Fruit fly (Drosophila melanogaster) whole organism, embryonic: ENCODE results near the gene mthl14.

Experiments used
- CG11456 ChIP-seq: fragments of 200-800 bp; sonication (Bioruptor generic); IDR thresholded peaks from 3 replicates; pipeline ENCODE4 v1.3.6; 2022; ENCODE audit warnings: missing biosample characterization, missing genetic modification characterization
- CG1233 ChIP-seq: fragments of 200-800 bp; sonication (Bioruptor generic); optimal IDR thresholded peaks from 4 replicates; lab custom pipeline; 2018; ENCODE audit warnings: missing biosample characterization, mild to moderate bottlenecking, missing genetic modification characterization
- CG13894 ChIP-seq: fragments of 200-800 bp; sonication (Bioruptor generic); optimal IDR thresholded peaks from 3 replicates; lab custom pipeline; 2018; ENCODE audit warnings: missing biosample characterization, mild to moderate bottlenecking, missing genetic modification characterization, moderate library complexity
- CG14014 ChIP-seq: fragments of 200-800 bp; sonication (Bioruptor generic); IDR thresholded peaks from 2 replicates; pipeline ENCODE4 v1.3.6; 2022; ENCODE audit warnings: missing biosample characterization, missing genetic modification characterization
- CG1529 ChIP-seq: fragments of 200-800 bp; sonication (Bioruptor generic); optimal IDR thresholded peaks from 3 replicates; lab custom pipeline; 2018; ENCODE audit warnings: missing biosample characterization, missing genetic modification characterization
- CG18011 ChIP-seq: fragments of 200-800 bp; sonication (Bioruptor generic); optimal IDR thresholded peaks from 2 replicates; lab custom pipeline; 2017; ENCODE audit warnings: missing biosample characterization, missing genetic modification characterization, mild to moderate bottlenecking, moderate library complexity, missing genotype
- CG2116 ChIP-seq: fragments of 200-800 bp; sonication (Bioruptor generic); optimal IDR thresholded peaks from 3 replicates; lab custom pipeline; 2018; ENCODE audit warnings: missing biosample characterization, mild to moderate bottlenecking, missing genetic modification characterization
- CG31441 ChIP-seq: fragments of 200-800 bp; sonication (Bioruptor generic); IDR thresholded peaks from 2 replicates; pipeline ENCODE4 v1.3.6; 2022; ENCODE audit warnings: missing biosample characterization, missing genetic modification characterization
- CG32532 ChIP-seq: fragments of 200-800 bp; sonication (Bioruptor generic); IDR thresholded peaks from 2 replicates; pipeline ENCODE4 v1.3.6; 2022; ENCODE audit warnings: missing biosample characterization, missing genetic modification characterization
- CG3281 ChIP-seq: fragments of 200-800 bp; sonication (Bioruptor generic); optimal IDR thresholded peaks from 3 replicates; lab custom pipeline; 2017; ENCODE audit warnings: missing biosample characterization, mild to moderate bottlenecking, missing genetic modification characterization
- CG4360 ChIP-seq: fragments of 200-800 bp; sonication (Bioruptor generic); IDR thresholded peaks from 2 replicates; pipeline ENCODE4 v1.3.6; 2022; ENCODE audit warnings: missing biosample characterization, missing genetic modification characterization
- CG4854 ChIP-seq: fragments of 200-800 bp; sonication (Bioruptor generic); optimal IDR thresholded peaks from 2 replicates; lab custom pipeline; 2016; ENCODE audit warnings: missing biosample characterization, missing genetic modification characterization, inconsistent platforms
- CG5245 ChIP-seq: fragments of 200-800 bp; sonication (Bioruptor generic); optimal IDR thresholded peaks from 3 replicates; lab custom pipeline; 2016; ENCODE audit warnings: missing biosample characterization, missing genetic modification characterization
- CG9215 ChIP-seq: fragments of 200-800 bp; sonication (Bioruptor generic); IDR thresholded peaks from 2 replicates; pipeline ENCODE4 v1.3.6; 2022; ENCODE audit warnings: missing biosample characterization, missing genetic modification characterization
- CHES-1-like ChIP-seq: fragments of 200-800 bp; sonication (Bioruptor generic); optimal IDR thresholded peaks from 2 replicates; lab custom pipeline; 2016; ENCODE audit warnings: missing biosample characterization, missing genetic modification characterization
- Fer3 ChIP-seq: fragments of 200-800 bp; sonication (Bioruptor generic); optimal IDR thresholded peaks from 2 replicates; lab custom pipeline; 2018; ENCODE audit warnings: missing biosample characterization, mild to moderate bottlenecking, missing genetic modification characterization, moderate library complexity
- HLHmδ ChIP-seq: fragments of 200-800 bp; sonication (Bioruptor generic); optimal IDR thresholded peaks from 2 replicates; lab custom pipeline; 2018; ENCODE audit warnings: missing biosample characterization, mild to moderate bottlenecking, missing genetic modification characterization, moderate library complexity
- Hand ChIP-seq: fragments of 200-800 bp; sonication (Bioruptor generic); optimal IDR thresholded peaks from 2 replicates; lab custom pipeline; 2017; ENCODE audit warnings: mild to moderate bottlenecking, missing biosample characterization, missing genetic modification reagents, missing genetic modification characterization
- Meics ChIP-seq: fragments of 200-800 bp; sonication (Bioruptor generic); optimal IDR thresholded peaks from 2 replicates; lab custom pipeline; 2017; ENCODE audit warnings: missing biosample characterization, mild to moderate bottlenecking, missing genetic modification characterization
- Oli ChIP-seq: fragments of 200-800 bp; sonication (Bioruptor generic); optimal IDR thresholded peaks from 2 replicates; lab custom pipeline; 2018; ENCODE audit warnings: missing biosample characterization, mild to moderate bottlenecking, missing genetic modification characterization, moderate library complexity
- Opbp ChIP-seq: fragments of 200-800 bp; sonication (Bioruptor generic); IDR thresholded peaks from 3 replicates; pipeline ENCODE4 v1.3.6; 2022; ENCODE audit warnings: missing biosample characterization, missing genetic modification characterization; ENCODE audit not compliant: partially characterized antibody
- Rfx ChIP-seq: fragments of 200-800 bp; sonication (Bioruptor generic); IDR thresholded peaks from 2 replicates; pipeline ENCODE4 v1.3.6; 2022; ENCODE audit warnings: missing biosample characterization, missing genetic modification characterization
- Side ChIP-seq: fragments of 200-800 bp; sonication (Bioruptor generic); optimal IDR thresholded peaks from 2 replicates; lab custom pipeline; 2016; ENCODE audit warnings: missing biosample characterization, missing genetic modification characterization
- Six4 ChIP-seq: fragments of 200-800 bp; sonication (Bioruptor generic); optimal IDR thresholded peaks from 2 replicates; lab custom pipeline; 2016; ENCODE audit warnings: missing biosample characterization, missing genetic modification characterization
- az2 ChIP-seq: fragments of 200-800 bp; sonication (Bioruptor generic); optimal IDR thresholded peaks from 3 replicates; lab custom pipeline; 2016; ENCODE audit warnings: missing biosample characterization, missing genetic modification characterization
- br ChIP-seq: fragments of >200 bp; optimal IDR thresholded peaks from 2 replicates; lab custom pipeline; 2017
- btn ChIP-seq: fragments of 200-800 bp; sonication (Bioruptor generic); optimal IDR thresholded peaks from 2 replicates; lab custom pipeline; 2016; ENCODE audit warnings: missing biosample characterization, missing genetic modification characterization
- crp ChIP-seq, 2 experiments: fragments of 200-800 bp; sonication (Bioruptor generic); optimal IDR thresholded peaks; 2 replicates in 1 of 2; 3 replicates in 1 of 2; lab custom pipeline; 2017; ENCODE audit warnings: missing biosample characterization in 2 of 2, missing genetic modification characterization in 2 of 2, mild to moderate bottlenecking in 1 of 2, moderate library complexity in 1 of 2
- dmrt11E ChIP-seq: fragments of 200-800 bp; sonication (Bioruptor generic); optimal IDR thresholded peaks from 3 replicates; lab custom pipeline; 2018; ENCODE audit warnings: missing biosample characterization, mild to moderate bottlenecking, missing genetic modification characterization, moderate library complexity
- eve ChIP-seq, 2 experiments: fragments of >200 bp; optimal IDR thresholded peaks; 2 replicates each; lab custom pipeline; 2017; ENCODE audit warnings: missing biosample characterization in 2 of 2, missing genetic modification characterization in 2 of 2
- fd102C ChIP-seq: fragments of 200-800 bp; sonication (Bioruptor generic); optimal IDR thresholded peaks from 2 replicates; lab custom pipeline; 2018; ENCODE audit warnings: missing biosample characterization, mild to moderate bottlenecking, missing genetic modification characterization, moderate library complexity
- fru ChIP-seq: fragments of >200 bp; optimal IDR thresholded peaks from 2 replicates; lab custom pipeline; 2017
- gt ChIP-seq: fragments of 200-800 bp; sonication (Bioruptor generic); IDR thresholded peaks from 2 replicates; pipeline ENCODE4 v1.3.6; 2022; ENCODE audit warnings: missing biosample characterization, missing genetic modification characterization
- hbn ChIP-seq: fragments of 200-800 bp; sonication (Bioruptor generic); IDR thresholded peaks from 2 replicates; pipeline ENCODE4 v1.3.6; 2022; ENCODE audit warnings: missing biosample characterization, missing genetic modification characterization; ENCODE audit not compliant: partially characterized antibody
- ind ChIP-seq: fragments of 200-800 bp; sonication (Bioruptor generic); optimal IDR thresholded peaks from 3 replicates; lab custom pipeline; 2016; ENCODE audit warnings: missing biosample characterization, missing genetic modification characterization
- inv ChIP-seq: fragments of 200-800 bp; sonication (Bioruptor generic); IDR thresholded peaks from 2 replicates; pipeline ENCODE4 v1.3.6; 2022; ENCODE audit warnings: missing biosample characterization, missing genetic modification characterization; ENCODE audit not compliant: partially characterized antibody
- jing ChIP-seq: fragments of 200-800 bp; sonication (Bioruptor generic); optimal IDR thresholded peaks from 2 replicates; lab custom pipeline; 2018; ENCODE audit warnings: missing biosample characterization, mild to moderate bottlenecking, missing genetic modification characterization
- knrl ChIP-seq: fragments of 200-800 bp; sonication (Bioruptor generic); IDR thresholded peaks from 3 replicates; pipeline ENCODE4 v1.3.6; 2022; ENCODE audit warnings: missing biosample characterization, missing genetic modification characterization; ENCODE audit not compliant: partially characterized antibody
- luna ChIP-seq: fragments of 200-800 bp; sonication (Bioruptor generic); optimal IDR thresholded peaks from 2 replicates; lab custom pipeline; 2016; ENCODE audit warnings: missing biosample characterization, missing genetic modification characterization
- maf-S ChIP-seq: fragments of 200-800 bp; sonication (Bioruptor generic); optimal IDR thresholded peaks from 2 replicates; lab custom pipeline; 2016; ENCODE audit warnings: missing biosample characterization, missing genetic modification characterization
- odd ChIP-seq: fragments of 200-800 bp; sonication (Bioruptor generic); optimal IDR thresholded peaks from 2 replicates; lab custom pipeline; 2017; ENCODE audit warnings: missing biosample characterization, mild to moderate bottlenecking, missing genetic modification characterization
- salm ChIP-seq: fragments of 200-800 bp; sonication (Bioruptor generic); optimal IDR thresholded peaks from 2 replicates; lab custom pipeline; 2018; ENCODE audit warnings: missing biosample characterization, mild to moderate bottlenecking, missing genetic modification characterization
- sc ChIP-seq, 3 experiments: fragments of >200 bp in 2 of 3; fragments of 200-800 bp in 1 of 3; sonication (Bioruptor generic) in 1 of 3; optimal IDR thresholded peaks; 2 replicates in 2 of 3; 3 replicates in 1 of 3; lab custom pipeline; 2017; ENCODE audit warnings: mild to moderate bottlenecking in 1 of 3, missing biosample characterization in 1 of 3, missing genetic modification characterization in 1 of 3, missing genetic modification reagents in 1 of 3
- sens-2 ChIP-seq: fragments of 200-800 bp; sonication (Bioruptor generic); IDR thresholded peaks from 2 replicates; pipeline ENCODE4 v1.3.6; 2022; ENCODE audit warnings: missing biosample characterization, missing genetic modification characterization
- sisA ChIP-seq: fragments of 200-800 bp; sonication (Bioruptor generic); IDR thresholded peaks from 2 replicates; pipeline ENCODE4 v1.3.6; 2022; ENCODE audit warnings: missing biosample characterization, missing genetic modification characterization
- slp2 ChIP-seq: fragments of 200-800 bp; sonication (Bioruptor generic); optimal IDR thresholded peaks from 2 replicates; lab custom pipeline; 2016; ENCODE audit warnings: missing biosample characterization, missing genetic modification characterization
- sr ChIP-seq: fragments of 200-800 bp; sonication (Bioruptor generic); IDR thresholded peaks from 3 replicates; pipeline ENCODE4 v1.3.6; 2022; ENCODE audit warnings: missing biosample characterization, missing genetic modification characterization
- vnd ChIP-seq: fragments of 200-800 bp; sonication (Bioruptor generic); IDR thresholded peaks from 3 replicates; pipeline ENCODE4 v1.3.6; 2022; ENCODE audit warnings: missing biosample characterization, missing genetic modification characterization; ENCODE audit not compliant: partially characterized antibody
- wdn ChIP-seq: fragments of 200-800 bp; sonication (Bioruptor generic); IDR thresholded peaks from 2 replicates; pipeline ENCODE4 v1.3.6; 2022; ENCODE audit warnings: missing biosample characterization, missing genetic modification characterization

The mthl14 gene

dm6 chr3L:223019-223902 lies 24.0 kb upstream of the mthl14 start, which contains the start of the genes pyx and CG33229 (continued):
- TF ChIP-seq az2 (GFP tag; lab: Kevin White, UChicago) (peak; percentile 87), Opbp (GFP tag; lab: Robert Waterston, UW) (no peak), br (lab: Kevin White, UChicago) (no peak), maf-S (peak; percentile 70), Hand (GFP tag; lab: Kevin White, UChicago) (peak; percentile 63), ind (peak; percentile 89), CG2116 (peak; percentile 61), CG3281 (GFP tag; lab: Kevin White, UChicago) (peak; percentile 81), HLHmδ (no peak), sr (GFP tag; lab: Robert Waterston, UW) (no peak), CG11456 (GFP tag; lab: Robert Waterston, UW) (peak; percentile 92), eve (GFP tag; optimal IDR thresholded peaks at IDR 0.05; lab: Kevin White, UChicago) (no peak), CG14014 (GFP tag; lab: Robert Waterston, UW) (peak; percentile 80), fd102C (no peak), Rfx (GFP tag; lab: Robert Waterston, UW) (peak; percentile 94), salm (tag; lab: Kevin White, UChicago) (peak; percentile 28), CG13894 (tag; lab: Kevin White, UChicago) (peak; percentile 88), CG18011 (GFP tag; lab: Kevin White, UChicago) (peak; percentile 57), fru (lab: Kevin White, UChicago) (no peak), hbn (GFP tag; lab: Robert Waterston, UW) (no peak), gt (GFP tag; lab: Robert Waterston, UW) (no peak; the same call in 1 of the 2 replicates), CG1529 (GFP tag; lab: Kevin White, UChicago) (peak; percentile 47), knrl (no peak), vnd (GFP tag; lab: Robert Waterston, UW) (no peak), CG4854 (GFP tag; lab: Kevin White, UChicago) (peak; percentile 80), Fer3 (tag; lab: Kevin White, UChicago) (peak; percentile 86), CG31441 (GFP tag; lab: Robert Waterston, UW) (peak; percentile 80; the same call in 1 of the 2 replicates), sens-2 (GFP tag; lab: Robert Waterston, UW) (peak; percentile 60), Side (peak; percentile 57), Oli (tag; lab: Kevin White, UChicago) (peak; percentile 87), CHES-1-like (GFP tag; lab: Kevin White, UChicago) (peak; percentile 85), btn (peak; percentile 35), odd (GFP tag; lab: Kevin White, UChicago) (peak; percentile 45), luna (GFP tag; lab: Kevin White, UChicago) (peak; percentile 38), CG9215 (GFP tag; lab: Robert Waterston, UW) (peak; percentile 87), crp (GFP tag; optimal IDR thresholded peaks at IDR 0.05; lab: Kevin White, UChicago) (peak in 1 of 2 experiments; percentile 30), slp2 (GFP tag; lab: Kevin White, UChicago) (peak; percentile 69), CG4360 (GFP tag; lab: Robert Waterston, UW) (no peak), sc (optimal IDR thresholded peaks at IDR 0.05; lab: Kevin White, UChicago) (no peak), sc (GFP tag; optimal IDR thresholded peaks at IDR 0.05; lab: Kevin White, UChicago) (peak; percentile 75), Six4 (GFP tag; lab: Kevin White, UChicago) (peak; percentile 78), CG5245 (GFP tag; lab: Kevin White, UChicago) (peak; percentile 41), CG1233 (peak; percentile 85), jing (GFP tag; lab: Kevin White, UChicago) (no peak), wdn (GFP tag; lab: Robert Waterston, UW) (peak; percentile 75), Meics (GFP tag; lab: Kevin White, UChicago) (peak; percentile 89), dmrt11E (tag; lab: Kevin White, UChicago) (peak; percentile 68), sisA (GFP tag; lab: Robert Waterston, UW) (peak; percentile 79), inv (no peak), CG32532 (GFP tag; lab: Robert Waterston, UW) (peak; percentile 93)
